Fruit fly (Drosophila melanogaster) whole organism, larva: Measurements from ENCODE around the gene RhoGEF4.

Experiments used
- noc ChIP-seq: fragments of 200-800 bp; sonication (Bioruptor generic); optimal IDR thresholded peaks from 3 replicates; lab custom pipeline; 2019; ENCODE audit warnings: missing biosample characterization, mild to moderate bottlenecking, missing genetic modification characterization, moderate library complexity

RhoGEF4 gene

DNA sequence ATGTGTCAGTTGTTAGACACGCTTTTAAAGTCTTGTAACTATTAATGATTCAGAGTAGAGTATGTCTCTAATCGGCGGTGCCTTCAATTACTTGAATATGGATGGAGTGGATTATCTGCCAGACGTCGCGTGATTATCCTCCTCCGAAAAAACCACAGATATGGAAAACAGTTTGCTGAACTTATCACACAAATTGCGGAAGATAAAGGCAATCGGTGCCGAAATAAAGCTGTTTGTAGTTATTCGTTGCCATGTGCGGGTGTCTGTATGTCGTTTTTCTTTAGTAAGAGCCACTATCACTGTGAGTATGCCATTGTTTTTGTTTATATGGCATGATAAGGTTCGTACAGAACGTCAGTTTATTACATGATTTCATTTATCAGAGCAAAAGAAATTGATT, 20.8 kb upstream of the RhoGEF4 start:
- TF ChIP-seq noc, result no peak

- no peak for TF ChIP-seq noc
Measured at dm6 chr3L:7339216-7339742, 16.1 kb upstream of the RhoGEF4 start, which contains the start of the genes lark and eco. Gene lark (plus strand): TSS chr3L:7339266. Gene eco (minus strand): TSS chr3L:7339340.

- no peak for TF ChIP-seq noc
Measured at dm6 chr3L:7338786-7339185, 15.6 kb upstream of the RhoGEF4 start.

DNA sequence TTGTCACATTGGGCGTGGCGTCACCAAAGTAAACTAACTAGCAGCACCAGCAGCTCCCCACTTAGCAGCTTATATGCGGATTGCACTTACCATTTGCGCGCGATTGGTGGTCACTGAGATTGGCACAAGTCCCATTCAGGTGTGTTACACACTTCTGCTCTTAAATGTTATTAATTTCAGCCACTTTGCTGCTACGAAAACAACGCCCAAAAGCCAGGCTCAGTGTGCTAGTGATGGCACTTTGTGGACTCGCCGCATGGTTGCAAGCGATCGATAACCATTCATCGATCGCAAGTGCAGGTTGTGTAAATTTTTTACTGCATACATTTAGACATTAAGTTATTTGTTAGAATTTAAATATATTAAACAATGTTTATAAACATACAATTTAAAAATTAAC, 11.8 kb upstream of the RhoGEF4 start, which contains the start of the genes wrm1 and wrm2:
TSS of gene wrm1 (minus strand) at position 237 of the 400 bp plus-strand sequence.
TSS of gene wrm2 (minus strand) at position 237 of the 400 bp plus-strand sequence.
- TF ChIP-seq noc, result no peak

- TF ChIP-seq noc, result no peak
Measured at dm6 chr3L:7328567-7329253, 5.5 kb upstream of the RhoGEF4 start, which contains the start of the genes mrva, CG42307 and mus312. Gene mrva (minus strand): TSS chr3L:7328842. Gene CG42307 (plus strand): TSS chr3L:7329132. Gene mus312 (plus strand): TSS chr3L:7329132.

dm6 chr3L:7326676-7327075, 3.5 kb upstream of the RhoGEF4 start:
- TF ChIP-seq noc, result no peak

dm6 chr3L:7319768-7320167, 3.4 kb downstream of the RhoGEF4 start, which contains the start of gene CG8607:
Gene CG8607 (plus strand): TSS chr3L:7320068.
- no peak for TF ChIP-seq noc

dm6 chr3L:7314133-7314532, 9.1 kb downstream of the RhoGEF4 start:
- TF ChIP-seq noc, result no peak

DNA sequence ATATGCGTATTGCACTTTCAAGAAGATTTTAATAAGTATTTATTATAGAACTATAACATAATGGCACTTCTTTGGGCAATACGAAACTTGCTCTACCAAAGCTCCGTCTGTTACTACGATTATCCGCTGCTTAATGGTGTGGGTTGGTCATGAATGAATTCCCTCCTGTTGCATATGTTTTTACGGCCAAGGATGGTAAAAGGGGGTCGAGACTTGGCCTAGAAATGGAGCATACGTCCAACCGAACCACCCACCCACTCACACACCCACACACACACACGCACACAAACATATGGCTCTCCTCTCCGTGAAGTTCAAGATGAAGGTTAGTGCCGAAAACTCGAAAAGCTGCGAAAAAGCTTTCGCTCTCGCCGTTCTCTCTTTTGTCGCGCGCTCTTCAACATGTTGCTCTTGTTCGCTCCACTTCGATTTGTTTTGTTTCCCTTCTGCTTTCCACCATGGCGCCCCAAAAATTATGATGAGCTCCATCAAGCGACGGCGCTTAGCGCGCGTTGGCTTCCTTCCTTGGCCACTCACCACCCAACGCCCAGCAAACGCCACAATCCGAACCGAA, 9.6 kb downstream of the RhoGEF4 start:
- no peak for TF ChIP-seq noc

dm6 chr3L:7312754-7313153, 10.5 kb downstream of the RhoGEF4 start, which contains the start of gene unc-13-4A:
Gene unc-13-4A (minus strand): TSS chr3L:7312896.
- TF ChIP-seq noc, result no peak

dm6 chr3L:7300660-7301059, 22.6 kb downstream of the RhoGEF4 start:
- TF ChIP-seq noc, result no peak

DNA sequence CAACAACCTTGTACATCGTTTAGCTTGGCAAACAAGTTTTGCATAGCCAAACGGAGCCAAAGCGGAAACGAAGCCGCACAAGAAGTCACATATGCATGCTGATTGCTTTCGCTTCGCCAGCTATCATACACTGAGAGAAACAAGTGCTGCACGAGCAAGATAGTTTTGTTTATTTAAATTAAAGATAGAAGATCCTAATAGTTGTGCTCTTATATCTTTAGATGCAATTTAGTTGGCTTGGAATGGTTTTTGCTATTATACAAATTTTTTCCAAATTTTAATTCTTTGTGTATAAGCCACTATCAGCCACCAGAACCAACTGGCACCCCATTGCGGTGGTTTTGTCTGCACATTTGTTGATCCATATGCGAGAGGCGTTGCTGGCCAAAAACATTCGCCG, 39.7 kb downstream of the RhoGEF4 start:
- no peak for TF ChIP-seq noc
